Fruit fly (Drosophila melanogaster) whole organism, wandering third instar larva: ENCODE measurements around the gene Hasp.

Source experiments
- Dfd ChIP-seq: fragments of >200 bp; optimal IDR thresholded peaks from 2 replicates; lab custom pipeline; 2017; ENCODE audit warnings: missing biosample characterization, missing genetic modification characterization
- Hnf4 ChIP-seq: fragments of 200-800 bp; sonication (Bioruptor generic); optimal IDR thresholded peaks from 2 replicates; lab custom pipeline; 2016; ENCODE audit warnings: missing biosample characterization, mild to moderate bottlenecking, missing genetic modification characterization
- Hr78 ChIP-seq: fragments of >200 bp; optimal IDR thresholded peaks from 2 replicates; lab custom pipeline; 2017; ENCODE audit warnings: missing biosample characterization, missing genetic modification characterization
- Jra ChIP-seq: sonication (Bioruptor generic); optimal IDR thresholded peaks from 2 replicates; lab custom pipeline; 2016; ENCODE audit warnings: missing biosample characterization, missing genetic modification characterization
- Rel ChIP-seq, 2 experiments: fragments of 200-800 bp; sonication (Bioruptor generic) in 1 of 2; optimal IDR thresholded peaks; 2 replicates in 1 of 2; 3 replicates in 1 of 2; lab custom pipeline; 2016 to 2019; ENCODE audit warnings: mild to moderate bottlenecking in 2 of 2, missing biosample characterization in 2 of 2, missing genetic modification characterization in 2 of 2, moderate library complexity in 1 of 2
- br ChIP-seq: fragments of 200-800 bp; sonication (Bioruptor generic); optimal IDR thresholded peaks from 2 replicates; lab custom pipeline; 2016; ENCODE audit warnings: missing biosample characterization, missing genetic modification characterization
- dsf ChIP-seq: sonication (Bioruptor generic); optimal IDR thresholded peaks from 2 replicates; lab custom pipeline; 2016; ENCODE audit warnings: missing biosample characterization, missing genetic modification characterization, borderline replicate concordance
- h ChIP-seq: fragments of 200-800 bp; sonication (Bioruptor generic); optimal IDR thresholded peaks from 3 replicates; lab custom pipeline; 2016; ENCODE audit warnings: missing biosample characterization, mild to moderate bottlenecking, missing genetic modification characterization
- jim ChIP-seq: fragments of 175-275, 200-325 bp; sonication (Bioruptor generic); optimal IDR thresholded peaks from 2 replicates; lab custom pipeline; 2016; ENCODE audit warnings: missing biosample characterization, mild to moderate bottlenecking, missing genetic modification characterization
- lola ChIP-seq: fragments of >200 bp; optimal IDR thresholded peaks from 2 replicates; lab custom pipeline; 2017; ENCODE audit warnings: missing biosample characterization, missing genetic modification characterization
- psq ChIP-seq: fragments of 200-800 bp; sonication (Bioruptor generic); optimal IDR thresholded peaks from 3 replicates; lab custom pipeline; 2017; ENCODE audit warnings: missing biosample characterization, mild to moderate bottlenecking, missing genetic modification characterization, moderate library complexity
- sage ChIP-seq: fragments of 200-800 bp; sonication (Bioruptor generic); optimal IDR thresholded peaks from 2 replicates; lab custom pipeline; 2016; ENCODE audit warnings: missing biosample characterization, mild to moderate bottlenecking, missing genetic modification characterization
- usp ChIP-seq: fragments of >200 bp; optimal IDR thresholded peaks from 2 replicates; lab custom pipeline; 2017; ENCODE audit warnings: missing biosample characterization, missing genetic modification characterization

- TF ChIP-seq Hr78 (GFP tag; lab: Kevin White, UChicago) (no peak), br (GFP tag; lab: Kevin White, UChicago) (no peak), h (GFP tag; lab: Kevin White, UChicago) (no peak), jim (GFP tag; lab: Kevin White, UChicago) (no peak), lola (no peak), psq (no peak), dsf (GFP tag; lab: Kevin White, UChicago) (no peak), Hnf4 (no peak), Dfd (GFP tag; lab: Kevin White, UChicago) (no peak), Jra (GFP tag; lab: Kevin White, UChicago) (no peak), Rel (GFP tag; optimal IDR thresholded peaks at IDR 0.05; lab: Kevin White, UChicago) (no peak), Rel (tag; optimal IDR thresholded peaks at IDR 0.05; lab: Kevin White, UChicago) (no peak), usp (GFP tag; lab: Kevin White, UChicago) (no peak), sage (no peak)
Measured at dm6 chr2L:19484539-19484938, 32.5 kb downstream of the Hasp start, which contains the start of the genes CG10195 and CG13084.
